Worm (Caenorhabditis elegans): ENCODE data around the gene M03F8.7.

DNA sequence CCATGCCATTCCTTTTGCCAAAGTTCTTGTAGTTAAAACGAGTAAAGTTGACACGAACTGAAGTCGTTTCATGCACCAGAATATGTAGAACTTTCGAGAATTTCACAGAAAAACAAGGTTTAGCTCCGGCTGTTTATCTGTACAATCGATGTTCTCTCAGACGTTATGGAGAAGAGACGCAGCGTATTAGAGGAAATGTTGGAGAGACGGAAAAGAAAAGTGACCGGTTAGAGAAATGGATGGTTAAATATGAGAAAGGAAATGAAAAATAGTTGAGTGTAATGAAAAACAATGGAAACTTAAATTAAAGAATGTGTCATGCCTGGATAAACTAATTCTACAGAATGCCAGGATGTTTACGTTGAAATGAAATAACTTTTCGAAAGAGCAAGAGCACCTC is 27.0 kb downstream of the M03F8.7 start, which contains the start of gene pcm-1:
- no peak for TF ChIP-seq zfp-2 (tag; optimal IDR thresholded peaks at IDR 0.05)
- TF ChIP-seq skn-1 (tag; optimal IDR thresholded peaks at IDR 0.05), result no peak
- no peak for TF ChIP-seq nhr-77 (tag; optimal IDR thresholded peaks at IDR 0.05)
- no peak for TF ChIP-seq unc-39 (tag; optimal IDR thresholded peaks at IDR 0.05)
- no peak for TF ChIP-seq ceh-82 (tag; optimal IDR thresholded peaks at IDR 0.05)
- no peak for TF ChIP-seq lin-39 (tag; optimal IDR thresholded peaks at IDR 0.05)
